Worm (Caenorhabditis elegans): Measurements from ENCODE around the gene nhr-98.

DNA sequence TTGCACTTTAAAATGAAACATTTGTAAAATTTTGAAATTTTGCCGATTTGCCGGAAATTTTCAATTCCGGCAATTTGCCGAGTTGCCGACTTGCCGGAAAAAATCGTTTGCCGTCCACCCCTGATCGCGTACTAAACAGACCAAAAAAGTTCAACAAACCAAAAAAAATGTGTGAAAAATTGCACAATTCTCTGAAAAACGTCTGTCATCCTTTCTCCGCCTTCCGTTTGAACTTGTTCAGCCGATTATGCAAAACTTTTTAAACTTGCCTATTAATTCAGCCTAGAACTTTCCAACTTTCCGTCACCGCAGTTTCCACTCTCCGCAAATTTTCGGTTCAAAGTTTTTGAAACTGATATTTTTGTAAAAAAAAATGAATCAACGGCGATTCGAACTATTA, 29.5 kb upstream of the nhr-98 start, which contains the start of gene B0554.5:
- no peak for TF ChIP-seq unc-62 (GFP tag; optimal IDR thresholded peaks at IDR 0.05)
- no peak for TF ChIP-seq elt-1 (tag; optimal IDR thresholded peaks at IDR 0.05; ENCODE audit: borderline replicate concordance, insufficient read depth)
- no peak for TF ChIP-seq blmp-1 (tag; optimal IDR thresholded peaks at IDR 0.05)
- no peak for TF ChIP-seq mep-1 (tag; optimal IDR thresholded peaks at IDR 0.05)
- no peak for TF ChIP-seq ztf-11 (tag; optimal IDR thresholded peaks at IDR 0.05)
- TF ChIP-seq lin-13 (tag; optimal IDR thresholded peaks at IDR 0.05), result no peak
- no peak for TF ChIP-seq ces-1 (GFP tag; optimal IDR thresholded peaks at IDR 0.05)
- no peak for TF ChIP-seq snpc-4 (tag; optimal IDR thresholded peaks at IDR 0.05)
- no peak for TF ChIP-seq nhr-76 (tag; optimal IDR thresholded peaks at IDR 0.05)
- TF ChIP-seq lsy-2 (tag; optimal IDR thresholded peaks at IDR 0.05), result no peak
- no peak for TF ChIP-seq nhr-12 (tag; optimal IDR thresholded peaks at IDR 0.05)
- no peak for TF ChIP-seq pha-4 (tag; optimal IDR thresholded peaks at IDR 0.05)
- no peak for TF ChIP-seq sptf-1 (tag; optimal IDR thresholded peaks at IDR 0.05)

All from whole organism, mixed stage, embryonic.